Worm (Caenorhabditis elegans) whole organism, midembryonic: ENCODE data around the gene nlp-31.

Experiments
- T22C8.4 ChIP-seq: fragments of 200-800 bp; sonication (Bioruptor generic); IDR thresholded peaks from 2 replicates; pipeline ENCODE4 v1.3.6; 2022; ENCODE audit warnings: missing genetic modification characterization, missing compliant biosample characterization
- cog-1 ChIP-seq: sonication (generic microtip); optimal IDR thresholded peaks from 2 replicates; lab custom pipeline; 2016; ENCODE audit warnings: missing genetic modification characterization, missing compliant biosample characterization
- flt-1 ChIP-seq: fragments of 200-800 bp; sonication (Bioruptor generic); IDR thresholded peaks from 2 replicates; pipeline ENCODE4 v1.3.6; 2022; ENCODE audit warnings: missing genetic modification characterization, missing compliant biosample characterization
- klf-2 ChIP-seq: fragments of 200-800 bp; sonication (Bioruptor generic); conservative IDR thresholded peaks from 2 replicates; pipeline ENCODE4 v1.3.6; 2022; ENCODE audit warnings: missing genetic modification reagents, missing genetic modification characterization, missing compliant biosample characterization
- med-1 ChIP-seq: sonication (generic microtip); optimal IDR thresholded peaks from 2 replicates; lab custom pipeline; 2017; ENCODE audit warnings: missing genetic modification characterization, mild to moderate bottlenecking, missing compliant biosample characterization, antibody characterized with exemption, missing genetic modification reagents; ENCODE audit not compliant: insufficient read depth
- tab-1 ChIP-seq: fragments of 200-800 bp; sonication (Bioruptor generic); IDR thresholded peaks from 2 replicates; pipeline ENCODE4 v1.3.6; 2022; ENCODE audit warnings: missing genetic modification characterization, missing compliant biosample characterization
- ztf-23 ChIP-seq: fragments of 200-800 bp; sonication (Bioruptor generic); IDR thresholded peaks from 2 replicates; pipeline ENCODE4 v1.3.6; 2022; ENCODE audit warnings: missing genetic modification reagents, missing genetic modification characterization, missing compliant biosample characterization
- ztf-29 ChIP-seq: fragments of 200-800 bp; sonication (Bioruptor generic); IDR thresholded peaks from 2 replicates; pipeline ENCODE4 v1.3.6; 2022; ENCODE audit warnings: missing genetic modification reagents, missing genetic modification characterization, missing compliant biosample characterization

- TF ChIP-seq klf-2 (GFP tag; lab: Robert Waterston, UW), result no peak
- no peak for TF ChIP-seq med-1 (GFP tag; lab: Kevin White, UChicago)
- TF ChIP-seq flt-1 (GFP tag; lab: Robert Waterston, UW), result no peak
- TF ChIP-seq cog-1 (tag; lab: Kevin White, UChicago), result no peak
- TF ChIP-seq T22C8.4, result no peak
- TF ChIP-seq ztf-29, result no peak
- no peak for TF ChIP-seq tab-1 (GFP tag; lab: Robert Waterston, UW)
- no peak for TF ChIP-seq ztf-23 (GFP tag; lab: Robert Waterston, UW)
Observed at ce11 chrV:4021776-4022175, 41.9 kb downstream of the nlp-31 start, which contains the start of gene K09D9.14.
